Worm (Caenorhabditis elegans) whole organism, L4 larva: ENCODE results near the gene hdl-2.

ENCODE experiments used
- F10B5.3 ChIP-seq: sonication (generic microtip); optimal IDR thresholded peaks from 2 replicates; lab custom pipeline; 2016; ENCODE audit warnings: mild to moderate bottlenecking, missing genetic modification characterization, missing compliant biosample characterization
- F26F4.8 ChIP-seq: fragments of 200-800 bp; sonication (Bioruptor generic); conservative IDR thresholded peaks from 2 replicates; pipeline ENCODE4 v1.3.6; 2022; ENCODE audit warnings: missing genetic modification characterization, missing compliant biosample characterization
- F49E8.2 ChIP-seq: sonication (generic microtip); optimal IDR thresholded peaks from 2 replicates; lab custom pipeline; 2016; ENCODE audit warnings: missing compliant biosample characterization, mild to moderate bottlenecking, missing genetic modification characterization, borderline replicate concordance
- R02D3.7 ChIP-seq: fragments of 150-350 bp; sonication (generic microtip); optimal IDR thresholded peaks from 3 replicates; lab custom pipeline; 2014; ENCODE audit warnings: missing biosample characterization, missing genetic modification characterization
- T26A8.4 ChIP-seq: fragments of 200-800 bp; sonication (Bioruptor generic); IDR thresholded peaks from 2 replicates; pipeline ENCODE4 v1.3.6; 2022; ENCODE audit warnings: missing genetic modification characterization, missing compliant biosample characterization
- Y5F2A.4 ChIP-seq: fragments of 200-800 bp; sonication (Bioruptor generic); optimal IDR thresholded peaks from 2 replicates; lab custom pipeline; 2018; ENCODE audit warnings: mild to moderate bottlenecking, missing genetic modification characterization, missing compliant biosample characterization
- ZK546.5 ChIP-seq, 2 experiments: sonication (generic microtip); optimal IDR thresholded peaks; 2 replicates each; lab custom pipeline; 2017; ENCODE audit warnings: missing biosample characterization in 2 of 2, missing genetic modification characterization in 2 of 2
- aha-1 ChIP-seq: fragments of 150-350 bp; peaks from one replicate; lab custom pipeline; 2014; ENCODE audit warnings: missing biosample characterization, missing genetic modification characterization
- aly-2 ChIP-seq: sonication (generic microtip); optimal IDR thresholded peaks from 2 replicates; lab custom pipeline; 2018; ENCODE audit warnings: missing biosample characterization, missing genetic modification characterization
- ama-1 ChIP-seq: fragments of 150-350 bp; optimal IDR thresholded peaks from 2 replicates; lab custom pipeline; 2014; ENCODE audit warnings: inconsistent platforms, mixed read lengths
- arid-1 ChIP-seq: fragments of 200-800 bp; sonication (Bioruptor generic); conservative IDR thresholded peaks from 2 replicates; pipeline ENCODE4 v1.3.6; 2022; ENCODE audit warnings: missing genetic modification reagents, missing genetic modification characterization, missing compliant biosample characterization
- attf-4 ChIP-seq: sonication (generic microtip); optimal IDR thresholded peaks from 3 replicates; lab custom pipeline; 2017; ENCODE audit warnings: missing biosample characterization, missing genetic modification characterization
- daf-12 ChIP-seq: fragments of 150-350 bp; optimal IDR thresholded peaks from 2 replicates; lab custom pipeline; 2014; ENCODE audit warnings: missing biosample characterization, missing genetic modification reagents, missing genetic modification characterization
- daf-16 ChIP-seq, 3 experiments: sonication (generic microtip); optimal IDR thresholded peaks; 2 replicates each; lab custom pipeline; 2016 to 2017; ENCODE audit warnings: missing genetic modification characterization in 3 of 3, missing genetic modification reagents in 3 of 3, mild to moderate bottlenecking in 2 of 3, missing compliant biosample characterization in 2 of 3, missing biosample characterization in 1 of 3, moderate library complexity in 1 of 3
- daf-8 ChIP-seq: fragments of 200-800 bp; sonication (Bioruptor generic); IDR thresholded peaks from 2 replicates; pipeline ENCODE4 v1.3.6; 2022; ENCODE audit warnings: missing genetic modification characterization, missing compliant biosample characterization
- dmd-6 ChIP-seq: fragments of 200-800 bp; sonication (Bioruptor generic); IDR thresholded peaks from 2 replicates; pipeline ENCODE4 v1.3.6; 2022; ENCODE audit warnings: missing genetic modification reagents, missing genetic modification characterization, missing compliant biosample characterization
- dmd-8 ChIP-seq: fragments of 200-800 bp; sonication (Bioruptor generic); IDR thresholded peaks from 2 replicates; pipeline ENCODE4 v1.3.6; 2022; ENCODE audit warnings: missing genetic modification characterization, missing compliant biosample characterization
- dpl-1 ChIP-seq: fragments of 150-350 bp; optimal IDR thresholded peaks from 2 replicates; lab custom pipeline; 2014; ENCODE audit warnings: missing biosample characterization, missing genetic modification reagents, missing genetic modification characterization
- dve-1 ChIP-seq: sonication (generic microtip); optimal IDR thresholded peaks from 2 replicates; lab custom pipeline; 2017; ENCODE audit warnings: antibody characterized with exemption, mild to moderate bottlenecking, missing genetic modification characterization, missing compliant biosample characterization; ENCODE audit not compliant: insufficient read depth
- egl-27 ChIP-seq: sonication (generic microtip); optimal IDR thresholded peaks from 3 replicates; lab custom pipeline; 2017; ENCODE audit warnings: missing biosample characterization, missing genetic modification reagents, missing genetic modification characterization
- hlh-11 ChIP-seq: fragments of 200-800 bp; sonication (Bioruptor generic); optimal IDR thresholded peaks from 2 replicates; lab custom pipeline; 2018; ENCODE audit warnings: mild to moderate bottlenecking, missing genetic modification characterization, missing compliant biosample characterization
- hlh-30 ChIP-seq: sonication (generic microtip); optimal IDR thresholded peaks from 2 replicates; lab custom pipeline; 2017; ENCODE audit warnings: antibody characterized with exemption, mild to moderate bottlenecking, missing genetic modification characterization, missing compliant biosample characterization; ENCODE audit not compliant: insufficient read depth
- jun-1 ChIP-seq: fragments of 150-350 bp; optimal IDR thresholded peaks from 2 replicates; lab custom pipeline; 2014; ENCODE audit warnings: missing biosample characterization, missing genetic modification reagents, missing genetic modification characterization
- lin-1 ChIP-seq: fragments of 200-800 bp; sonication (Bioruptor generic); IDR thresholded peaks from 2 replicates; pipeline ENCODE4 v1.3.6; 2022; ENCODE audit warnings: missing genetic modification reagents, missing genetic modification characterization, missing compliant biosample characterization
- lin-29 ChIP-seq: fragments of 200-800 bp; sonication (Bioruptor generic); IDR thresholded peaks from 2 replicates; pipeline ENCODE4 v1.3.6; 2022; ENCODE audit warnings: missing genetic modification reagents, missing genetic modification characterization, missing compliant biosample characterization
- lin-38 ChIP-seq: fragments of 200-800 bp; sonication (Bioruptor generic); IDR thresholded peaks from 2 replicates; pipeline ENCODE4 v1.3.6; 2022; ENCODE audit warnings: missing genetic modification reagents, missing genetic modification characterization, missing compliant biosample characterization
- mdt-29 ChIP-seq: fragments of 200-800 bp; sonication (Bioruptor generic); IDR thresholded peaks from 2 replicates; pipeline ENCODE4 v1.3.6; 2022; ENCODE audit warnings: missing genetic modification reagents, missing genetic modification characterization, missing compliant biosample characterization
- mep-1 ChIP-seq: fragments of 150-350 bp; sonication (generic microtip); optimal IDR thresholded peaks from 3 replicates; lab custom pipeline; 2014; ENCODE audit warnings: missing biosample characterization, missing genetic modification characterization
- mes-2 ChIP-seq: sonication (generic microtip); optimal IDR thresholded peaks from 2 replicates; lab custom pipeline; 2016; ENCODE audit warnings: missing genotype, mild to moderate bottlenecking, missing genetic modification characterization, missing compliant biosample characterization; ENCODE audit not compliant: poor library complexity, severe bottlenecking
- mxl-2 ChIP-seq: fragments of 200-800 bp; sonication (Bioruptor generic); conservative IDR thresholded peaks from 2 replicates; pipeline ENCODE4 v1.3.6; 2022; ENCODE audit warnings: missing genetic modification reagents, missing genetic modification characterization, missing compliant biosample characterization
- nhr-11 ChIP-seq: fragments of 150-350 bp; optimal IDR thresholded peaks from 2 replicates; lab custom pipeline; 2014; ENCODE audit warnings: missing biosample characterization, missing genetic modification characterization
- nhr-28 ChIP-seq: fragments of 150-350 bp; optimal IDR thresholded peaks from 2 replicates; lab custom pipeline; 2014; ENCODE audit warnings: missing biosample characterization, missing genetic modification characterization
- nhr-41 ChIP-seq: fragments of 200-800 bp; sonication (Bioruptor generic); IDR thresholded peaks from 2 replicates; pipeline ENCODE4 v1.3.6; 2022; ENCODE audit warnings: missing genetic modification reagents, missing genetic modification characterization, missing compliant biosample characterization
- nhr-77 ChIP-seq: fragments of 150-350 bp; optimal IDR thresholded peaks from 2 replicates; lab custom pipeline; 2014; ENCODE audit warnings: missing biosample characterization, missing genetic modification characterization
- rbr-2 ChIP-seq: sonication (generic microtip); optimal IDR thresholded peaks from 2 replicates; lab custom pipeline; 2016; ENCODE audit warnings: missing genotype, missing genetic modification characterization, missing compliant biosample characterization
- saeg-2 ChIP-seq: fragments of 200-800 bp; sonication (Bioruptor generic); IDR thresholded peaks from 2 replicates; pipeline ENCODE4 v1.3.6; 2022; ENCODE audit warnings: missing genetic modification reagents, missing genetic modification characterization, missing compliant biosample characterization
- snpc-1.2 ChIP-seq: fragments of 200-800 bp; sonication (Bioruptor generic); IDR thresholded peaks from 2 replicates; pipeline ENCODE4 v1.3.6; 2022; ENCODE audit warnings: missing genetic modification reagents, missing genetic modification characterization, missing compliant biosample characterization
- snpc-4 ChIP-seq: fragments of 150-350 bp; optimal IDR thresholded peaks from 2 replicates; lab custom pipeline; 2014; ENCODE audit warnings: missing biosample characterization, missing genetic modification characterization
- spr-1 ChIP-seq: sonication (generic microtip); optimal IDR thresholded peaks from 2 replicates; lab custom pipeline; 2016; ENCODE audit warnings: mild to moderate bottlenecking, missing genetic modification characterization, missing compliant biosample characterization
- tag-97 ChIP-seq: fragments of 200-800 bp; sonication (Bioruptor generic); IDR thresholded peaks from 2 replicates; pipeline ENCODE4 v1.3.6; 2022; ENCODE audit warnings: missing genetic modification characterization, missing compliant biosample characterization
- tra-1 ChIP-seq: fragments of 200-800 bp; sonication (Bioruptor generic); IDR thresholded peaks from 2 replicates; pipeline ENCODE4 v1.3.6; 2022; ENCODE audit warnings: missing genetic modification reagents, missing genetic modification characterization, missing compliant biosample characterization
- zfp-3 ChIP-seq: fragments of 200-800 bp; sonication (Bioruptor generic); conservative IDR thresholded peaks from 2 replicates; pipeline ENCODE4 v1.3.6; 2022; ENCODE audit warnings: missing genetic modification reagents, missing genetic modification characterization, missing compliant biosample characterization
- zip-11 ChIP-seq: fragments of 200-800 bp; sonication (Bioruptor generic); IDR thresholded peaks from 2 replicates; pipeline ENCODE4 v1.3.6; 2022; ENCODE audit warnings: missing genetic modification characterization, missing compliant biosample characterization
- ztf-11 ChIP-seq: fragments of 150-350 bp; optimal IDR thresholded peaks from 2 replicates; lab custom pipeline; 2014; ENCODE audit warnings: missing biosample characterization, missing genetic modification characterization

hdl-2 gene

DNA sequence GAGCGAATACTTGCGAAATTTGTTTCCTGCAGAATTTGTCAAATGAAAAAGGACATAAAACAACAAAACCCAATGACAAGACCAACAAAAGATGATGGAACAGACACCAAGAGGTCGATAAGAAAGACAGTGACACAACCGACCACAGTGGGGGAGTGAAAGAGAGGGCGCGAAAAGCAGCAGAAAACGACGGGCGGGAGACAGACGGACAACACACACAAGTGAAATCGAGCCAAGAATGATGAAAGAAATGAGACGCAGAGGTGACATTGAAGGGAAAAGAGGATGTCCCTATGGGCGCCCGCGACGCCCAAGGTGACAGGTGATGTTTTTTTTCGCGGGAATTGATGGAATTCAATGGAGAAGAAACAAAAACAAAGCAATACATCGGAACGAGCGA is 7.9 kb upstream of the hdl-2 start (continued):
- TF ChIP-seq lin-1 (GFP tag; lab: Robert Waterston, UW) (peak; percentile 75), ztf-11 (tag; lab: Kevin White, UChicago) (no peak), nhr-11 (tag; lab: Kevin White, UChicago) (peak; percentile 81), arid-1 (GFP tag; lab: Robert Waterston, UW) (no peak), rbr-2 (tag; lab: Kevin White, UChicago) (peak; percentile 46), T26A8.4 (GFP tag; lab: Robert Waterston, UW) (no peak), dpl-1 (GFP tag; lab: Kevin White, UChicago) (peak; percentile 64), zfp-3 (peak; percentile 59; the same call in 1 of the 2 replicates), daf-12 (tag; lab: Kevin White, UChicago) (no peak), F26F4.8 (GFP tag; lab: Robert Waterston, UW) (no peak), mes-2 (tag; lab: Kevin White, UChicago) (peak; percentile 14), saeg-2 (GFP tag; lab: Robert Waterston, UW) (no peak), aha-1 (tag; lab: Kevin White, UChicago) (peak; percentile 98), mep-1 (peak; percentile 83), zip-11 (GFP tag; lab: Robert Waterston, UW) (no peak), tra-1 (peak; percentile 81; the same call in 1 of the 2 replicates), daf-8 (GFP tag; lab: Robert Waterston, UW) (no peak), ZK546.5 (tag; optimal IDR thresholded peaks at IDR 0.05; lab: Kevin White, UChicago) (no peak), lin-29 (GFP tag; lab: Robert Waterston, UW) (no peak), Y5F2A.4 (GFP tag; lab: Kevin White, UChicago) (no peak), jun-1 (tag; lab: Kevin White, UChicago) (no peak), dmd-6 (GFP tag; lab: Robert Waterston, UW) (peak; percentile 88)

DNA sequence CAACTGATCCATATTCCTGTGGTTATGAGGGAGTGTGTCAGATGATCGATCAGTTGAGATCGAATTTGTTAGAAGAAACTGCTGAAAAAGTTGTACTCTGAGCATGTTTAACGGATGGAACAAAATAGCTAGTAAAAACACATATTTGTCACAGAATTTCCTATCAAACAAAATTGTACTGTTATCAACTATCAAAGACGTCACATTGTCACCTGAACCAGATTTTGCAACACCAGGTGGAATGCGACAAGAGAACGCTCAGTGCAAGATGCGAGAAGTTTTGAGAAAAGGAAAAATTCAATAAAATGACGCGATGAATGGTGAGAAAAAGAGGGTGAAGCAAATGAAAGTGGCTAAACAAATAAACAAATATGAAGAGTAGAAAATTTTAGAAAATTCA is 6.4 kb upstream of the hdl-2 start:
- TF ChIP-seq nhr-41 (no peak), daf-16 (GFP tag; optimal IDR thresholded peaks at IDR 0.05; lab: Kevin White, UChicago) (no peak), daf-16 (tag; optimal IDR thresholded peaks at IDR 0.05; lab: Kevin White, UChicago) (peak; percentile 26), snpc-1.2 (GFP tag; lab: Robert Waterston, UW) (no peak), dpl-1 (GFP tag; lab: Kevin White, UChicago) (peak; percentile 13), lin-38 (GFP tag; lab: Robert Waterston, UW) (no peak), mxl-2 (no peak), egl-27 (no peak), dmd-8 (no peak), R02D3.7 (tag; lab: Kevin White, UChicago) (no peak), dve-1 (tag; lab: Kevin White, UChicago) (peak; percentile 45), nhr-28 (tag; lab: Kevin White, UChicago) (peak; percentile 67), F49E8.2 (tag; lab: Kevin White, UChicago) (no peak), hlh-30 (tag; lab: Kevin White, UChicago) (peak; percentile 13), nhr-77 (tag; lab: Kevin White, UChicago) (peak; percentile 23), ama-1 (no peak), spr-1 (tag; lab: Kevin White, UChicago) (no peak), attf-4 (no peak), snpc-4 (no peak), rbr-2 (tag; lab: Kevin White, UChicago) (no peak), aly-2 (tag; lab: Kevin White, UChicago) (no peak), mdt-29 (no peak), hlh-11 (peak; percentile 46), tag-97 (GFP tag; lab: Robert Waterston, UW) (no peak), jun-1 (tag; lab: Kevin White, UChicago) (no peak), F10B5.3 (tag; lab: Kevin White, UChicago) (no peak)
